Worm (Caenorhabditis elegans) whole organism, young adult: Measurements from ENCODE around the gene fcmt-1.

Experiments used
- B0035.1 ChIP-seq: sonication (generic microtip); optimal IDR thresholded peaks from 2 replicates; lab custom pipeline; 2016; ENCODE audit warnings: missing genetic modification characterization, mild to moderate bottlenecking, missing compliant biosample characterization, missing genotype, missing genetic modification reagents
- C06A6.2 ChIP-seq: fragments of 200-800 bp; sonication (Bioruptor generic); conservative IDR thresholded peaks from 2 replicates; pipeline ENCODE4 v1.3.6; 2022; ENCODE audit warnings: missing genetic modification characterization, missing compliant biosample characterization
- C17E4.6 ChIP-seq: fragments of 200-800 bp; sonication (Bioruptor generic); IDR thresholded peaks from 2 replicates; pipeline ENCODE4 v1.3.6; 2022; ENCODE audit warnings: missing genetic modification reagents, missing genetic modification characterization, missing compliant biosample characterization
- F22D6.2 ChIP-seq: sonication (generic microtip); optimal IDR thresholded peaks from 2 replicates; lab custom pipeline; 2016; ENCODE audit warnings: mild to moderate bottlenecking, missing genetic modification characterization, missing compliant biosample characterization
- F23B12.7 ChIP-seq: sonication (generic microtip); optimal IDR thresholded peaks from 2 replicates; lab custom pipeline; 2017; ENCODE audit warnings: missing genetic modification characterization, mild to moderate bottlenecking, missing compliant biosample characterization, antibody characterized with exemption, moderate library complexity; ENCODE audit not compliant: insufficient read depth
- F57C9.4 ChIP-seq: sonication (generic microtip); optimal IDR thresholded peaks from 2 replicates; lab custom pipeline; 2017; ENCODE audit warnings: mild to moderate bottlenecking, missing genetic modification characterization, missing compliant biosample characterization
- T07F8.4 ChIP-seq: sonication (generic microtip); optimal IDR thresholded peaks from 2 replicates; lab custom pipeline; 2016; ENCODE audit warnings: mild to moderate bottlenecking, missing genetic modification characterization, moderate library complexity, missing compliant biosample characterization
- T26A5.8 ChIP-seq: sonication (generic microtip); optimal IDR thresholded peaks from 2 replicates; lab custom pipeline; 2016; ENCODE audit warnings: missing genetic modification characterization, missing compliant biosample characterization
- Y53G8AR.9 ChIP-seq: fragments of 200-800 bp; sonication (Bioruptor generic); conservative IDR thresholded peaks from 2 replicates; pipeline ENCODE4 v1.3.6; 2022; ENCODE audit warnings: missing genetic modification reagents, missing genetic modification characterization, missing compliant biosample characterization
- ZK185.1 ChIP-seq: sonication (generic microtip); optimal IDR thresholded peaks from 2 replicates; lab custom pipeline; 2016; ENCODE audit warnings: mild to moderate bottlenecking, missing genetic modification characterization, missing compliant biosample characterization; ENCODE audit not compliant: poor library complexity, severe bottlenecking
- aptf-2 ChIP-seq: fragments of 200-800 bp; sonication (Bioruptor generic); conservative IDR thresholded peaks from 2 replicates; pipeline ENCODE4 v1.3.6; 2022; ENCODE audit warnings: missing genetic modification reagents, missing genetic modification characterization, missing compliant biosample characterization
- attf-3 ChIP-seq: fragments of 200-800 bp; sonication (Bioruptor generic); conservative IDR thresholded peaks from 2 replicates; pipeline ENCODE4 v1.3.6; 2022; ENCODE audit warnings: missing genetic modification reagents, missing genetic modification characterization, missing compliant biosample characterization
- cebp-1 ChIP-seq, 2 experiments: fragments of 200-800 bp in 1 of 2; sonication (Bioruptor generic) in 1 of 2; sonication (generic microtip) in 1 of 2; IDR thresholded peaks in 1 of 2; optimal IDR thresholded peaks in 1 of 2; 2 replicates each; pipeline versions ENCODE4 v1.3.6 to Lab custom; 2017 to 2022; ENCODE audit warnings: missing compliant biosample characterization in 2 of 2, missing genetic modification characterization in 2 of 2, mild to moderate bottlenecking in 1 of 2, missing genetic modification reagents in 1 of 2, moderate library complexity in 1 of 2
- ceh-91 ChIP-seq: fragments of 200-800 bp; sonication (Bioruptor generic); IDR thresholded peaks from 2 replicates; pipeline ENCODE4 v1.3.6; 2022; ENCODE audit warnings: missing genetic modification reagents, missing genetic modification characterization, missing compliant biosample characterization
- egl-44 ChIP-seq: fragments of 200-800 bp; sonication (Bioruptor generic); IDR thresholded peaks from 2 replicates; pipeline ENCODE4 v1.3.6; 2022; ENCODE audit warnings: missing genetic modification reagents, missing genetic modification characterization, missing compliant biosample characterization
- ets-4 ChIP-seq: fragments of 200-800 bp; sonication (Bioruptor generic); optimal IDR thresholded peaks from 2 replicates; lab custom pipeline; 2018; ENCODE audit warnings: mild to moderate bottlenecking, missing genetic modification characterization, missing compliant biosample characterization
- fkh-3 ChIP-seq: sonication (generic microtip); optimal IDR thresholded peaks from 2 replicates; lab custom pipeline; 2016; ENCODE audit warnings: mild to moderate bottlenecking, missing genetic modification characterization, missing compliant biosample characterization
- lin-26 ChIP-seq: fragments of 200-800 bp; sonication (Bioruptor generic); IDR thresholded peaks from 2 replicates; pipeline ENCODE4 v1.3.6; 2022; ENCODE audit warnings: missing genetic modification reagents, missing genetic modification characterization, missing compliant biosample characterization
- lsy-27 ChIP-seq: sonication (generic microtip); optimal IDR thresholded peaks from 2 replicates; lab custom pipeline; 2017; ENCODE audit warnings: missing genetic modification characterization, mild to moderate bottlenecking, missing compliant biosample characterization, antibody characterized with exemption, missing genotype, borderline replicate concordance; ENCODE audit not compliant: insufficient read depth
- madf-10 ChIP-seq: sonication (generic microtip); optimal IDR thresholded peaks from 2 replicates; lab custom pipeline; 2016; ENCODE audit warnings: mild to moderate bottlenecking, missing genetic modification characterization, missing compliant biosample characterization
- madf-3 ChIP-seq: fragments of 200-800 bp; sonication (Bioruptor generic); IDR thresholded peaks from 2 replicates; pipeline ENCODE4 v1.3.6; 2022; ENCODE audit warnings: missing genetic modification reagents, missing genetic modification characterization, missing compliant biosample characterization
- madf-6 ChIP-seq: fragments of 200-800 bp; sonication (Bioruptor generic); IDR thresholded peaks from 2 replicates; pipeline ENCODE4 v1.3.6; 2022; ENCODE audit warnings: missing genetic modification reagents, missing genetic modification characterization, missing compliant biosample characterization
- mcd-1 ChIP-seq: fragments of 200-800 bp; sonication (Bioruptor generic); IDR thresholded peaks from 2 replicates; pipeline ENCODE4 v1.3.6; 2022; ENCODE audit warnings: missing genetic modification reagents, missing genetic modification characterization, missing compliant biosample characterization
- mes-4 ChIP-seq: sonication (generic microtip); optimal IDR thresholded peaks from 2 replicates; lab custom pipeline; 2016; ENCODE audit warnings: missing genotype, missing genetic modification characterization, missing compliant biosample characterization
- nfya-2 ChIP-seq: fragments of 200-800 bp; sonication (Bioruptor generic); IDR thresholded peaks from 2 replicates; pipeline ENCODE4 v1.3.6; 2022; ENCODE audit warnings: missing genetic modification reagents, missing genetic modification characterization, missing compliant biosample characterization
- nhr-27 ChIP-seq: fragments of 200-800 bp; sonication (Bioruptor generic); optimal IDR thresholded peaks from 2 replicates; lab custom pipeline; 2018; ENCODE audit warnings: mild to moderate bottlenecking, missing genetic modification characterization, moderate library complexity, missing compliant biosample characterization
- nhr-80 ChIP-seq: sonication (generic microtip); optimal IDR thresholded peaks from 2 replicates; lab custom pipeline; 2016; ENCODE audit warnings: missing genetic modification characterization, missing compliant biosample characterization
- nhr-90 ChIP-seq: sonication (generic microtip); optimal IDR thresholded peaks from 2 replicates; lab custom pipeline; 2016; ENCODE audit warnings: missing genotype, mild to moderate bottlenecking, missing genetic modification characterization, missing compliant biosample characterization
- pbrm-1 ChIP-seq: fragments of 200-800 bp; sonication (Bioruptor generic); IDR thresholded peaks from 2 replicates; pipeline ENCODE4 v1.3.6; 2022; ENCODE audit warnings: missing genetic modification reagents, missing genetic modification characterization, missing compliant biosample characterization
- pha-4 ChIP-seq: fragments of 150-350 bp; sonication (generic microtip); optimal IDR thresholded peaks from 2 replicates; lab custom pipeline; 2014; ENCODE audit warnings: missing biosample characterization, missing genetic modification reagents, missing genetic modification characterization
- rcor-1 ChIP-seq: fragments of 200-800 bp; sonication (Bioruptor generic); IDR thresholded peaks from 2 replicates; pipeline ENCODE4 v1.3.6; 2022; ENCODE audit warnings: missing genetic modification reagents, missing genetic modification characterization, missing compliant biosample characterization
- rec-8 ChIP-seq, 2 experiments: sonication (generic microtip); optimal IDR thresholded peaks; 2 replicates each; lab custom pipeline; 2016; ENCODE audit warnings: mild to moderate bottlenecking in 2 of 2, missing genetic modification characterization in 2 of 2, missing genetic modification reagents in 2 of 2, missing genotype in 2 of 2, missing biosample characterization in 1 of 2, missing compliant biosample characterization in 1 of 2, moderate library complexity in 1 of 2
- sea-2 ChIP-seq: fragments of 200-800 bp; sonication (Bioruptor generic); IDR thresholded peaks from 2 replicates; pipeline ENCODE4 v1.3.6; 2022; ENCODE audit warnings: missing genetic modification characterization, missing compliant biosample characterization
- snpc-1.3 ChIP-seq: sonication (generic microtip); optimal IDR thresholded peaks from 2 replicates; lab custom pipeline; 2017; ENCODE audit warnings: missing genetic modification characterization, mild to moderate bottlenecking, missing compliant biosample characterization, antibody characterized with exemption, moderate library complexity, missing genotype, missing genetic modification reagents; ENCODE audit not compliant: insufficient read depth
- tbx-9 ChIP-seq: sonication (generic microtip); optimal IDR thresholded peaks from 2 replicates; lab custom pipeline; 2016; ENCODE audit warnings: borderline replicate concordance, missing genetic modification characterization, inconsistent platforms, missing compliant biosample characterization
- xnd-1 ChIP-seq: sonication (generic microtip); optimal IDR thresholded peaks from 2 replicates; lab custom pipeline; 2016; ENCODE audit warnings: missing genotype, missing genetic modification reagents, missing genetic modification characterization, missing compliant biosample characterization
- zfh-2 ChIP-seq: fragments of 200-800 bp; sonication (Bioruptor generic); conservative IDR thresholded peaks from 2 replicates; pipeline ENCODE4 v1.3.6; 2022; ENCODE audit warnings: missing genetic modification reagents, missing genetic modification characterization, missing compliant biosample characterization
- zim-3 ChIP-seq: sonication (generic microtip); optimal IDR thresholded peaks from 2 replicates; lab custom pipeline; 2017; ENCODE audit warnings: mild to moderate bottlenecking, missing genetic modification characterization, moderate library complexity, missing compliant biosample characterization

The fcmt-1 gene

DNA sequence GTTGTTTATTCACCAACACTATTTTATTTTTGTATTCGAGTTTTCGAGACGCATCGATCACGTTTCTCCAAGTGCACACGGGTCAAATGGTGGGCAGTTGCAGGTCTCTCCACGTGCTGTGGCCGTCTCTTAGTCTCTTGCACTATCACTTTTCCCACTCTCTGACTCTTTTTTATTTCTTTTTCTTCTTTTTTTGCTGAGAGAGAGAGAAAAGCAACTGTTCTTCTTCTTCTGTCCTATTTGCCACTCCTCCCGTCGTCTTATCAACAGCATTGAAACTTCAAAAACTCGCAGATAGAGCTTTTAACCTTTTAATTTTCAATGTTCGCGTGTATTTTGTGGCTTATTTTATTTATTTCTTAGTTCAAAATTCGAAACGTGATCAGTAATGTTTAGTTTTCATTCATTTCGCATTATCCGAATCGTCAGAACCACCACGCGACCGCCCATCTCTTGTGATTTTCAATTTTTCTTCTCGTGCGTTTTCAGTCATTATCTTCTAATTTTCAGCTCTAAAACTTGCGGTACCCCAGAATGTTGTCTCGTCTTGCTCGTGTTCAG, 19.3 kb upstream of the fcmt-1 start, which contains the start of gene alh-8 (continued):
- 0 out of 2 replicates have a peak, but pooled peaks have one; percentile 20 for TF ChIP-seq attf-3
- no peak for TF ChIP-seq fkh-3 (tag; lab: Kevin White, UChicago)
- 0 out of 2 replicates have a peak, but pooled peaks have one; percentile 9 for TF ChIP-seq pbrm-1 (GFP tag; lab: Robert Waterston, UW)
- TF ChIP-seq C17E4.6 (GFP tag; lab: Robert Waterston, UW): no peak
- TF ChIP-seq pha-4 (tag; lab: Kevin White, UChicago): no peak
- TF ChIP-seq ceh-91 (GFP tag; lab: Robert Waterston, UW): no peak
- no peak for TF ChIP-seq rec-8 (tag; optimal IDR thresholded peaks at IDR 0.05; lab: Kevin White, UChicago)
- peak; percentile 42 for TF ChIP-seq F22D6.2
- TF ChIP-seq egl-44 (GFP tag; lab: Robert Waterston, UW): no peak
- no peak for TF ChIP-seq mes-4 (tag; lab: Kevin White, UChicago)
- TF ChIP-seq snpc-1.3: no peak
- TF ChIP-seq zfh-2 (GFP tag; lab: Robert Waterston, UW): no peak
- TF ChIP-seq xnd-1 (tag; lab: Kevin White, UChicago): no peak
- no peak for TF ChIP-seq lsy-27 (tag; lab: Kevin White, UChicago)
- TF ChIP-seq aptf-2 (GFP tag; lab: Robert Waterston, UW): no peak
- no peak for TF ChIP-seq ets-4
- peak; percentile 36; the same call in 1 of the 2 replicates for TF ChIP-seq rcor-1 (GFP tag; lab: Robert Waterston, UW)
- TF ChIP-seq F23B12.7 (tag; lab: Kevin White, UChicago): no peak
- no peak for TF ChIP-seq F57C9.4 (tag; lab: Kevin White, UChicago)
- TF ChIP-seq madf-6 (GFP tag; lab: Robert Waterston, UW): no peak; the same call in 1 of the 2 replicates
- TF ChIP-seq B0035.1 (tag; lab: Kevin White, UChicago): no peak
- no peak for TF ChIP-seq C06A6.2
- TF ChIP-seq tbx-9 (tag; lab: Kevin White, UChicago): no peak
- TF ChIP-seq zim-3 (tag; lab: Kevin White, UChicago): no peak
- no peak for TF ChIP-seq sea-2 (GFP tag; lab: Robert Waterston, UW)
- TF ChIP-seq madf-10 (tag; lab: Kevin White, UChicago): peak; percentile 22
- TF ChIP-seq nfya-2 (GFP tag; lab: Robert Waterston, UW): no peak
- peak; percentile 40 for TF ChIP-seq ZK185.1 (tag; lab: Kevin White, UChicago)
- TF ChIP-seq nhr-90 (tag; lab: Kevin White, UChicago): peak; percentile 5
- peak; percentile 33; the same call in 1 of the 2 replicates for TF ChIP-seq Y53G8AR.9 (GFP tag; lab: Robert Waterston, UW)
- TF ChIP-seq cebp-1 (GFP tag; IDR thresholded peaks at IDR 0.05; lab: Robert Waterston, UW): no peak; the same call in 1 of the 2 replicates
- peak; percentile 61 for TF ChIP-seq cebp-1 (tag; optimal IDR thresholded peaks at IDR 0.05; lab: Kevin White, UChicago)
- no peak for TF ChIP-seq T07F8.4 (tag; lab: Kevin White, UChicago)
- TF ChIP-seq mcd-1 (GFP tag; lab: Robert Waterston, UW): peak; percentile 62
- 0 out of 2 replicates have a peak, but pooled peaks have one; percentile 40 for TF ChIP-seq lin-26
- TF ChIP-seq madf-3 (GFP tag; lab: Robert Waterston, UW): peak; percentile 80
- no peak for TF ChIP-seq T26A5.8 (tag; lab: Kevin White, UChicago)
- peak; percentile 88 for TF ChIP-seq nhr-80 (tag; lab: Kevin White, UChicago)
- TF ChIP-seq nhr-27 (tag; lab: Kevin White, UChicago): no peak
